Fruit fly (Drosophila melanogaster) whole organism, embryonic: ENCODE results near the gene Fancl.
A peak's percentile ranks its signal among the peaks of the same experiment; 100 is the strongest.

Experiments used
- Atf6 ChIP-seq: fragments of 200-800 bp; sonication (Bioruptor generic); IDR thresholded peaks from 2 replicates; pipeline ENCODE4 v1.3.6; 2022; ENCODE audit warnings: missing biosample characterization, missing genetic modification characterization
- Awh ChIP-seq: fragments of 200-800 bp; sonication (Bioruptor generic); IDR thresholded peaks from 2 replicates; pipeline ENCODE4, ENCODE4 v1.3.6; 2022; ENCODE audit warnings: missing biosample characterization, missing genetic modification characterization
- C15 ChIP-seq: fragments of 200-800 bp; sonication (Bioruptor generic); IDR thresholded peaks from 3 replicates; pipeline ENCODE4 v1.3.6; 2022; ENCODE audit warnings: missing biosample characterization, missing genetic modification characterization
- CG10431 ChIP-seq: fragments of 200-800 bp; sonication (Bioruptor generic); optimal IDR thresholded peaks from 3 replicates; lab custom pipeline; 2018; ENCODE audit warnings: missing biosample characterization, mild to moderate bottlenecking, missing genetic modification characterization
- CG11093 ChIP-seq: fragments of 200-800 bp; sonication (Bioruptor generic); IDR thresholded peaks from 3 replicates; pipeline ENCODE4 v1.3.6; 2022; ENCODE audit warnings: missing biosample characterization, missing genetic modification characterization
- CG11456 ChIP-seq: fragments of 200-800 bp; sonication (Bioruptor generic); IDR thresholded peaks from 3 replicates; pipeline ENCODE4 v1.3.6; 2022; ENCODE audit warnings: missing biosample characterization, missing genetic modification characterization
- CG12219 ChIP-seq: fragments of 200-800 bp; sonication (Bioruptor generic); optimal IDR thresholded peaks from 3 replicates; lab custom pipeline; 2018; ENCODE audit warnings: missing biosample characterization, mild to moderate bottlenecking, missing genetic modification characterization
- CG14860 ChIP-seq: fragments of 200-800 bp; sonication (Bioruptor generic); IDR thresholded peaks from 3 replicates; pipeline ENCODE4 v1.3.6; 2022; ENCODE audit warnings: missing biosample characterization, missing genetic modification characterization; ENCODE audit not compliant: partially characterized antibody
- CG15011 ChIP-seq: fragments of 200-800 bp; sonication (Bioruptor generic); optimal IDR thresholded peaks from 3 replicates; lab custom pipeline; 2018; ENCODE audit warnings: missing biosample characterization, mild to moderate bottlenecking, missing genetic modification characterization
- CG16863 ChIP-seq: fragments of 200-800 bp; sonication (Bioruptor generic); optimal IDR thresholded peaks from 3 replicates; lab custom pipeline; 2016; ENCODE audit warnings: missing biosample characterization, missing genetic modification characterization
- CG17328 ChIP-seq: fragments of 200-800 bp; sonication (Bioruptor generic); IDR thresholded peaks from 2 replicates; pipeline ENCODE4 v1.3.6; 2022; ENCODE audit warnings: missing biosample characterization, missing genetic modification characterization
- CG2116 ChIP-seq: fragments of 200-800 bp; sonication (Bioruptor generic); optimal IDR thresholded peaks from 3 replicates; lab custom pipeline; 2018; ENCODE audit warnings: missing biosample characterization, mild to moderate bottlenecking, missing genetic modification characterization
- CG2120 ChIP-seq: fragments of 200-800 bp; sonication (Bioruptor generic); optimal IDR thresholded peaks from 3 replicates; lab custom pipeline; 2016; ENCODE audit warnings: missing biosample characterization, missing genetic modification characterization
- CG31365 ChIP-seq: fragments of 200-800 bp; sonication (Bioruptor generic); optimal IDR thresholded peaks from 2 replicates; lab custom pipeline; 2018; ENCODE audit warnings: missing biosample characterization, mild to moderate bottlenecking, missing genetic modification characterization
- CG4617 ChIP-seq: fragments of 200-800 bp; sonication (Bioruptor generic); optimal IDR thresholded peaks from 3 replicates; lab custom pipeline; 2016; ENCODE audit warnings: missing biosample characterization, missing genetic modification characterization, borderline replicate concordance
- CG4730 ChIP-seq: fragments of 200-800 bp; sonication (Bioruptor generic); IDR thresholded peaks from 2 replicates; pipeline ENCODE4 v1.3.6; 2022; ENCODE audit warnings: missing biosample characterization, missing genetic modification characterization
- CG7271 ChIP-seq: fragments of 200-800 bp; sonication (Bioruptor generic); optimal IDR thresholded peaks from 2 replicates; lab custom pipeline; 2018; ENCODE audit warnings: missing biosample characterization, mild to moderate bottlenecking, missing genetic modification characterization, moderate library complexity
- CG7357 ChIP-seq: fragments of 200-800 bp; sonication (Bioruptor generic); IDR thresholded peaks from 3 replicates; pipeline ENCODE4 v1.3.6; 2022; ENCODE audit warnings: missing biosample characterization, missing genetic modification characterization
- CG7963 ChIP-seq: fragments of 200-800 bp; sonication (Bioruptor generic); IDR thresholded peaks from 3 replicates; pipeline ENCODE4 v1.3.6; 2022; ENCODE audit warnings: missing biosample characterization, missing genetic modification characterization; ENCODE audit not compliant: partially characterized antibody
- CG8281 ChIP-seq: fragments of 200-800 bp; sonication (Bioruptor generic); optimal IDR thresholded peaks from 2 replicates; lab custom pipeline; 2018; ENCODE audit warnings: missing biosample characterization, mild to moderate bottlenecking, missing genetic modification characterization, moderate library complexity
- CG9797 ChIP-seq: fragments of 200-800 bp; sonication (Bioruptor generic); optimal IDR thresholded peaks from 3 replicates; lab custom pipeline; 2018; ENCODE audit warnings: missing biosample characterization, mild to moderate bottlenecking, missing genetic modification characterization
- Dip2 ChIP-seq: fragments of 200-800 bp; sonication (Bioruptor generic); IDR thresholded peaks from 2 replicates; pipeline ENCODE4 v1.3.6; 2022; ENCODE audit warnings: missing biosample characterization, missing genetic modification characterization
- Hmx ChIP-seq: fragments of 200-800 bp; sonication (Bioruptor generic); optimal IDR thresholded peaks from 2 replicates; lab custom pipeline; 2016; ENCODE audit warnings: missing biosample characterization, missing genetic modification characterization
- Hr78 ChIP-seq, 2 experiments: fragments of 200-800 bp in 1 of 2; fragments of >200 bp in 1 of 2; sonication (Bioruptor generic) in 1 of 2; optimal IDR thresholded peaks; 2 replicates each; lab custom pipeline; 2017 to 2019; ENCODE audit warnings: missing biosample characterization in 2 of 2, missing genetic modification characterization in 2 of 2, mild to moderate bottlenecking in 1 of 2, moderate library complexity in 1 of 2
- Kr ChIP-seq: fragments of 200-800 bp; sonication (Bioruptor generic); optimal IDR thresholded peaks from 2 replicates; lab custom pipeline; 2017; ENCODE audit warnings: missing biosample characterization, mild to moderate bottlenecking, missing genetic modification characterization
- MBD-R2 ChIP-seq: fragments of 200-800 bp; sonication (Bioruptor generic); IDR thresholded peaks from 2 replicates; pipeline ENCODE4 v1.3.6; 2022; ENCODE audit warnings: missing biosample characterization, missing genetic modification characterization
- Max ChIP-seq: fragments of 200-800 bp; sonication (Bioruptor generic); optimal IDR thresholded peaks from 2 replicates; lab custom pipeline; 2016; ENCODE audit warnings: missing biosample characterization, mild to moderate bottlenecking, missing genetic modification characterization
- NFAT ChIP-seq: fragments of 200-800 bp; sonication (Bioruptor generic); IDR thresholded peaks from 2 replicates; pipeline ENCODE4 v1.3.6; 2022; ENCODE audit warnings: missing biosample characterization, missing genetic modification characterization
- Ptx1 ChIP-seq: fragments of 200-800 bp; sonication (Bioruptor generic); IDR thresholded peaks from 2 replicates; pipeline ENCODE4 v1.3.6; 2022; ENCODE audit warnings: missing biosample characterization, missing genetic modification characterization
- al ChIP-seq: fragments of 200-800 bp; sonication (Bioruptor generic); IDR thresholded peaks from 2 replicates; pipeline ENCODE4 v1.3.6; 2022; ENCODE audit warnings: missing biosample characterization, missing genetic modification characterization
- bbx ChIP-seq: fragments of 200-800 bp; sonication (Bioruptor generic); IDR thresholded peaks from 2 replicates; pipeline ENCODE4 v1.3.6; 2022; ENCODE audit warnings: missing biosample characterization, missing genetic modification characterization; ENCODE audit not compliant: partially characterized antibody
- dimm ChIP-seq: fragments of 200-800 bp; sonication (Bioruptor generic); IDR thresholded peaks from 2 replicates; pipeline ENCODE4 v1.3.6; 2022; ENCODE audit warnings: missing biosample characterization, missing genetic modification characterization
- dm ChIP-seq: fragments of 200-800 bp; sonication (Bioruptor generic); optimal IDR thresholded peaks from 3 replicates; lab custom pipeline; 2016; ENCODE audit warnings: missing biosample characterization, missing genetic modification characterization
- en ChIP-seq: fragments of 200-800 bp; sonication (Bioruptor generic); optimal IDR thresholded peaks from 2 replicates; lab custom pipeline; 2016; ENCODE audit warnings: missing biosample characterization, missing genetic modification characterization
- eyg ChIP-seq: fragments of 200-800 bp; sonication (Bioruptor generic); optimal IDR thresholded peaks from 3 replicates; lab custom pipeline; 2016; ENCODE audit warnings: missing biosample characterization, missing genetic modification characterization
- jigr1 ChIP-seq: fragments of 200-800 bp; sonication (Bioruptor generic); IDR thresholded peaks from 3 replicates; pipeline ENCODE4 v1.3.6; 2022; ENCODE audit warnings: missing biosample characterization, missing genetic modification characterization
- lbe ChIP-seq: fragments of 200-800 bp; sonication (Bioruptor generic); optimal IDR thresholded peaks from 2 replicates; lab custom pipeline; 2016; ENCODE audit warnings: missing biosample characterization, mild to moderate bottlenecking, missing genetic modification characterization
- luna ChIP-seq: fragments of 200-800 bp; sonication (Bioruptor generic); optimal IDR thresholded peaks from 2 replicates; lab custom pipeline; 2016; ENCODE audit warnings: missing biosample characterization, missing genetic modification characterization
- nerfin-2 ChIP-seq: fragments of 200-800 bp; sonication (Bioruptor generic); IDR thresholded peaks from 2 replicates; pipeline ENCODE4 v1.3.6; 2022; ENCODE audit warnings: missing biosample characterization, missing genetic modification characterization; ENCODE audit not compliant: partially characterized antibody
- nmo ChIP-seq: fragments of 200-800 bp; sonication (Bioruptor generic); optimal IDR thresholded peaks from 2 replicates; lab custom pipeline; 2018; ENCODE audit warnings: missing biosample characterization, mild to moderate bottlenecking, missing genetic modification characterization, moderate library complexity
- pan ChIP-seq, 4 experiments: fragments of >200 bp in 3 of 4; fragments of 200-800 bp in 1 of 4; sonication (Bioruptor generic) in 1 of 4; optimal IDR thresholded peaks in 3 of 4; IDR thresholded peaks in 1 of 4; 2 replicates each; pipeline versions ENCODE4 v1.3.6 to Lab custom; 2017 to 2022; ENCODE audit warnings: missing biosample characterization in 2 of 4, missing genetic modification characterization in 2 of 4, mixed read lengths in 1 of 4
- psq ChIP-seq: fragments of 200-800 bp; sonication (Bioruptor generic); optimal IDR thresholded peaks from 2 replicates; lab custom pipeline; 2017; ENCODE audit warnings: missing biosample characterization, missing genetic modification characterization
- row ChIP-seq: fragments of 200-800 bp; sonication (Bioruptor generic); IDR thresholded peaks from 3 replicates; pipeline ENCODE4 v1.3.6; 2022; ENCODE audit warnings: missing biosample characterization, missing genetic modification characterization
- seq ChIP-seq: fragments of 200-800 bp; sonication (Bioruptor generic); IDR thresholded peaks from 2 replicates; pipeline ENCODE4 v1.3.6; 2022; ENCODE audit warnings: missing biosample characterization, missing genetic modification characterization
- tin ChIP-seq: fragments of 200-800 bp; sonication (Bioruptor generic); optimal IDR thresholded peaks from 3 replicates; lab custom pipeline; 2016; ENCODE audit warnings: missing biosample characterization, missing genetic modification characterization
- toy ChIP-seq: fragments of 200-800 bp; sonication (Bioruptor generic); IDR thresholded peaks from 2 replicates; pipeline ENCODE4 v1.3.6; 2022; ENCODE audit warnings: missing biosample characterization, missing genetic modification characterization
- tx ChIP-seq: fragments of 200-800 bp; sonication (Bioruptor generic); optimal IDR thresholded peaks from 2 replicates; lab custom pipeline; 2016; ENCODE audit warnings: missing biosample characterization, missing genetic modification characterization
- unpg ChIP-seq: fragments of 200-800 bp; sonication (Bioruptor generic); optimal IDR thresholded peaks from 3 replicates; lab custom pipeline; 2018; ENCODE audit warnings: missing biosample characterization, mild to moderate bottlenecking, missing genetic modification characterization, moderate library complexity
- wdn ChIP-seq: fragments of 200-800 bp; sonication (Bioruptor generic); IDR thresholded peaks from 2 replicates; pipeline ENCODE4 v1.3.6; 2022; ENCODE audit warnings: missing biosample characterization, missing genetic modification characterization

Gene Fancl

DNA sequence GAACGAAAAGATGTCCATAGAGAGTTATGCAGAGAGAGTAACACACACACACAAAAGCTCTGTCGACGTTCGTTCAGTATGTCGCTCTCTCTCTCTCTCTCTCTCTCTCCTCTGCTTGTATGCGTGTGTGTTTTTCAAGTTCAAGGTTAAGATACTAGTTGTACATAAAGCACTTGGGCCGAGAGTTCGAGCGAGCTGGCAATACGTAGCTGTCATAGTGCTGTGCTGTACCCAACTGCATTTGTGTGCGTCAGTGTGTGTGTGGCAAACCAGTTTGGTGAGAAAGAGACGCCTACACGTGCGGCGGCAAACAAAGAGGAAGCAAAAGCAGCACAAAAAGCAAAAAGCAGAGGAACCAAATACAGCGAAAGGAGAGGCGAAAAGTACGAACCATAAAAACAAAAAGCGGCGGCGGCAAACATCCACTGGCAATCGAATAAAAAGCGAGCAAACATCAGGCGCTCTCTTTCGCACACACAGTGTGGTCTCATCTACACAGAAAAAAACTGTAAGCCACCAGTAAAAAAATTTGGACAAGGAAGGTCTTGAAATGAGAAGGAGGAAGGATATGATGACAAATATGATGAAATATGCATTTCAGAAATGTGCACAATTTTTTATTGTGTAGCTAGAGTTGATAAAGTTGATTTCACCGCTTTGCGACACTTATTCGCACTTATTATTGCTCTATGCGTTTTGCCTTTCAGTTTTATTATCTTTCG, 34.7 kb upstream of the Fancl start (continued):
- TF ChIP-seq CG2116 (GFP tag; lab: Kevin White, UChicago) (peak; percentile 32), NFAT (GFP tag; lab: Robert Waterston, UW) (peak; percentile 56), nmo (GFP tag; lab: Kevin White, UChicago) (peak; percentile 35), dimm (GFP tag; lab: Robert Waterston, UW) (no peak), row (GFP tag; lab: Robert Waterston, UW) (peak; percentile 66), Atf6 (GFP tag; lab: Robert Waterston, UW) (peak; percentile 49), seq (GFP tag; lab: Robert Waterston, UW) (peak; percentile 76), CG7963 (GFP tag; lab: Robert Waterston, UW) (no peak), en (GFP tag; lab: Kevin White, UChicago) (no peak), CG4617 (GFP tag; lab: Kevin White, UChicago) (peak; percentile 9), Max (GFP tag; lab: Kevin White, UChicago) (peak; percentile 50), CG7357 (GFP tag; lab: Robert Waterston, UW) (peak; percentile 58; the same call in 1 of the 3 replicates), tin (GFP tag; lab: Kevin White, UChicago) (peak; percentile 65), Dip2 (GFP tag; lab: Robert Waterston, UW) (no peak), unpg (GFP tag; lab: Kevin White, UChicago) (peak; percentile 56), Awh (GFP tag; lab: Robert Waterston, UW) (peak; percentile 36; the same call in 1 of the 2 replicates), CG12219 (peak; percentile 17), eyg (GFP tag; lab: Kevin White, UChicago) (peak; percentile 1), Ptx1 (GFP tag; lab: Robert Waterston, UW) (peak; percentile 75), CG4730 (peak; percentile 45; the same call in 1 of the 2 replicates), bbx (GFP tag; lab: Robert Waterston, UW) (no peak), Hmx (GFP tag; lab: Kevin White, UChicago) (no peak), MBD-R2 (GFP tag; lab: Robert Waterston, UW) (peak; percentile 45; the same call in 1 of the 2 replicates), CG2120 (GFP tag; lab: Kevin White, UChicago) (peak; percentile 85), wdn (GFP tag; lab: Robert Waterston, UW) (0 out of 2 replicates have a peak, but pooled peaks have one; percentile 10), CG15011 (GFP tag; lab: Kevin White, UChicago) (peak; percentile 39), C15 (peak; percentile 59; the same call in 1 of the 3 replicates), psq (GFP tag; lab: Kevin White, UChicago) (peak; percentile 80), al (GFP tag; lab: Robert Waterston, UW) (peak; percentile 78), CG14860 (no peak), Hr78 (GFP tag; optimal IDR thresholded peaks at IDR 0.05; lab: Kevin White, UChicago) (peak in 1 of 2 experiments; percentile 52), Kr (GFP tag; lab: Kevin White, UChicago) (no peak), tx (peak; percentile 39), dm (peak; percentile 32), CG11093 (no peak; the same call in 2 of the 3 replicates), CG8281 (tag; lab: Kevin White, UChicago) (no peak), lbe (GFP tag; lab: Kevin White, UChicago) (peak; percentile 82), CG31365 (tag; lab: Kevin White, UChicago) (no peak), CG16863 (GFP tag; lab: Kevin White, UChicago) (peak; percentile 55), CG17328 (GFP tag; lab: Robert Waterston, UW) (peak; percentile 74), CG7271 (tag; lab: Kevin White, UChicago) (no peak), CG10431 (GFP tag; lab: Kevin White, UChicago) (no peak), nerfin-2 (GFP tag; lab: Robert Waterston, UW) (peak; percentile 56), pan (optimal IDR thresholded peaks at IDR 0.05; lab: Kevin White, UChicago) (no peak), pan (GFP tag; optimal IDR thresholded peaks at IDR 0.05 in 1 of 2, IDR thresholded peaks at IDR 0.05 in 1 of 2) (peak in 1 of 2 experiments; percentile 74), luna (peak; percentile 35), jigr1 (GFP tag; lab: Robert Waterston, UW) (no peak), CG11456 (GFP tag; lab: Robert Waterston, UW) (peak; percentile 78), CG9797 (GFP tag; lab: Kevin White, UChicago) (no peak), toy (peak; percentile 37; the same call in 1 of the 2 replicates)
